Worm (Caenorhabditis elegans) whole organism, late embryonic: ENCODE results near the gene F54H5.2.

Experiments used
- C38D4.7 ChIP-seq: fragments of 200-800 bp; sonication (Bioruptor generic); optimal IDR thresholded peaks from 2 replicates; lab custom pipeline; 2018; ENCODE audit warnings: mild to moderate bottlenecking, missing genetic modification characterization, moderate library complexity, missing compliant biosample characterization
- K02D7.2 ChIP-seq: sonication (generic microtip); optimal IDR thresholded peaks from 2 replicates; lab custom pipeline; 2017; ENCODE audit warnings: mild to moderate bottlenecking, missing genetic modification characterization, missing compliant biosample characterization
- K09A11.1 ChIP-seq: sonication (generic microtip); optimal IDR thresholded peaks from 2 replicates; lab custom pipeline; 2017; ENCODE audit warnings: antibody characterized with exemption, mild to moderate bottlenecking, missing genetic modification characterization, missing compliant biosample characterization; ENCODE audit not compliant: insufficient read depth
- T23F11.4 ChIP-seq: fragments of 200-800 bp; sonication (Bioruptor generic); optimal IDR thresholded peaks from 2 replicates; lab custom pipeline; 2018; ENCODE audit warnings: mild to moderate bottlenecking, missing genetic modification characterization, missing compliant biosample characterization
- ahr-1 ChIP-seq: sonication (generic microtip); optimal IDR thresholded peaks from 2 replicates; lab custom pipeline; 2016; ENCODE audit warnings: missing genetic modification characterization, missing compliant biosample characterization
- ama-1 ChIP-seq: fragments of 150-350 bp; optimal IDR thresholded peaks from 2 replicates; lab custom pipeline; 2014
- ceh-14 ChIP-seq: sonication (generic microtip); optimal IDR thresholded peaks from 2 replicates; lab custom pipeline; 2016; ENCODE audit warnings: missing genotype, missing genetic modification characterization, missing compliant biosample characterization
- ceh-19 ChIP-seq: fragments of 200-800 bp; sonication (Bioruptor generic); optimal IDR thresholded peaks from 2 replicates; lab custom pipeline; 2018; ENCODE audit warnings: mild to moderate bottlenecking, missing genetic modification characterization, missing compliant biosample characterization
- ceh-22 ChIP-seq: sonication (generic microtip); optimal IDR thresholded peaks from 2 replicates; lab custom pipeline; 2017; ENCODE audit warnings: missing biosample characterization, missing genetic modification characterization
- ceh-24 ChIP-seq: sonication (generic microtip); optimal IDR thresholded peaks from 2 replicates; lab custom pipeline; 2016; ENCODE audit warnings: mild to moderate bottlenecking, missing genetic modification characterization, missing compliant biosample characterization
- ceh-9 ChIP-seq: sonication (generic microtip); optimal IDR thresholded peaks from 2 replicates; lab custom pipeline; 2016; ENCODE audit warnings: mild to moderate bottlenecking, missing genetic modification characterization, inconsistent platforms, missing compliant biosample characterization
- elt-2 ChIP-seq: sonication (generic microtip); optimal IDR thresholded peaks from 2 replicates; lab custom pipeline; 2016; ENCODE audit warnings: missing genetic modification reagents, missing genetic modification characterization, missing compliant biosample characterization
- ets-4 ChIP-seq: sonication (generic microtip); optimal IDR thresholded peaks from 2 replicates; lab custom pipeline; 2016; ENCODE audit warnings: missing genetic modification characterization, missing compliant biosample characterization
- fax-1 ChIP-seq: sonication (generic microtip); optimal IDR thresholded peaks from 2 replicates; lab custom pipeline; 2016; ENCODE audit warnings: missing genotype, missing genetic modification characterization, missing compliant biosample characterization
- fkh-6 ChIP-seq: sonication (generic microtip); optimal IDR thresholded peaks from 2 replicates; lab custom pipeline; 2016; ENCODE audit warnings: missing genetic modification characterization, missing compliant biosample characterization
- gmeb-2 ChIP-seq: sonication (generic microtip); optimal IDR thresholded peaks from 2 replicates; lab custom pipeline; 2016; ENCODE audit warnings: missing genetic modification characterization, inconsistent platforms, missing compliant biosample characterization
- hlh-6 ChIP-seq: sonication (generic microtip); optimal IDR thresholded peaks from 2 replicates; lab custom pipeline; 2016; ENCODE audit warnings: missing genotype, missing genetic modification characterization, missing compliant biosample characterization
- hlh-8 ChIP-seq: sonication (generic microtip); optimal IDR thresholded peaks from 2 replicates; lab custom pipeline; 2016; ENCODE audit warnings: missing genotype, missing genetic modification characterization, missing compliant biosample characterization
- lim-6 ChIP-seq: sonication (generic microtip); optimal IDR thresholded peaks from 2 replicates; lab custom pipeline; 2016; ENCODE audit warnings: missing genetic modification characterization, missing compliant biosample characterization
- lin-11 ChIP-seq: fragments of 200-800 bp; sonication (Bioruptor generic); optimal IDR thresholded peaks from 2 replicates; lab custom pipeline; 2018; ENCODE audit warnings: mild to moderate bottlenecking, missing genetic modification characterization, missing compliant biosample characterization
- madf-2 ChIP-seq: sonication (generic microtip); optimal IDR thresholded peaks from 2 replicates; lab custom pipeline; 2017; ENCODE audit warnings: missing genetic modification characterization, missing compliant biosample characterization
- mec-3 ChIP-seq: sonication (generic microtip); optimal IDR thresholded peaks from 2 replicates; lab custom pipeline; 2016; ENCODE audit warnings: borderline replicate concordance, missing genetic modification characterization, missing compliant biosample characterization
- nfya-1 ChIP-seq: sonication (generic microtip); optimal IDR thresholded peaks from 2 replicates; lab custom pipeline; 2017; ENCODE audit warnings: missing genetic modification characterization, mild to moderate bottlenecking, missing compliant biosample characterization, antibody characterized with exemption, moderate library complexity
- nhr-11 ChIP-seq: fragments of 150-350 bp; optimal IDR thresholded peaks from 2 replicates; lab custom pipeline; 2014; ENCODE audit warnings: missing biosample characterization, missing genetic modification characterization
- nhr-232 ChIP-seq: sonication (generic microtip); optimal IDR thresholded peaks from 2 replicates; lab custom pipeline; 2016; ENCODE audit warnings: missing genetic modification characterization, missing compliant biosample characterization
- odd-2 ChIP-seq: sonication (generic microtip); optimal IDR thresholded peaks from 2 replicates; lab custom pipeline; 2017; ENCODE audit warnings: antibody characterized with exemption, mild to moderate bottlenecking, missing genetic modification characterization, missing compliant biosample characterization
- pax-1 ChIP-seq: fragments of 150-350 bp; optimal IDR thresholded peaks from 2 replicates; lab custom pipeline; 2014; ENCODE audit warnings: missing biosample characterization, missing genetic modification characterization
- pha-2 ChIP-seq: sonication (generic microtip); optimal IDR thresholded peaks from 2 replicates; lab custom pipeline; 2017; ENCODE audit warnings: mild to moderate bottlenecking, missing genetic modification characterization, missing compliant biosample characterization
- pha-4 ChIP-seq: fragments of 150-350 bp; optimal IDR thresholded peaks from 2 replicates; lab custom pipeline; 2018; ENCODE audit warnings: missing biosample characterization, missing genetic modification reagents, missing genetic modification characterization
- pqm-1 ChIP-seq: sonication (generic microtip); optimal IDR thresholded peaks from 2 replicates; lab custom pipeline; 2016; ENCODE audit warnings: missing genetic modification characterization, missing compliant biosample characterization
- pros-1 ChIP-seq: fragments of 150-350 bp; optimal IDR thresholded peaks from 2 replicates; lab custom pipeline; 2014; ENCODE audit warnings: missing biosample characterization, missing genetic modification reagents, missing genetic modification characterization
- ref-2 ChIP-seq: sonication (generic microtip); optimal IDR thresholded peaks from 2 replicates; lab custom pipeline; 2016; ENCODE audit warnings: missing genetic modification characterization, missing compliant biosample characterization
- sox-2 ChIP-seq: fragments of 200-800 bp; sonication (Bioruptor generic); IDR thresholded peaks from 2 replicates; pipeline ENCODE4 v1.3.6; 2022; ENCODE audit warnings: missing genetic modification reagents, missing genetic modification characterization, missing compliant biosample characterization
- sox-4 ChIP-seq: sonication (generic microtip); optimal IDR thresholded peaks from 2 replicates; lab custom pipeline; 2017; ENCODE audit warnings: mild to moderate bottlenecking, missing genetic modification characterization, inconsistent platforms, missing compliant biosample characterization
- syd-9 ChIP-seq: sonication (generic microtip); optimal IDR thresholded peaks from 2 replicates; lab custom pipeline; 2016; ENCODE audit warnings: mild to moderate bottlenecking, missing genetic modification characterization, moderate library complexity, missing compliant biosample characterization
- tbx-2 ChIP-seq: sonication (generic microtip); optimal IDR thresholded peaks from 2 replicates; lab custom pipeline; 2016; ENCODE audit warnings: missing genetic modification characterization, missing compliant biosample characterization
- unc-42 ChIP-seq: sonication (generic microtip); optimal IDR thresholded peaks from 2 replicates; lab custom pipeline; 2016; ENCODE audit warnings: missing genotype, missing genetic modification characterization, missing compliant biosample characterization
- unc-55 ChIP-seq: sonication (generic microtip); optimal IDR thresholded peaks from 2 replicates; lab custom pipeline; 2017; ENCODE audit warnings: missing biosample characterization, missing genetic modification reagents, missing genetic modification characterization
- zip-5 ChIP-seq: sonication (generic microtip); optimal IDR thresholded peaks from 2 replicates; lab custom pipeline; 2016; ENCODE audit warnings: missing genetic modification characterization, missing compliant biosample characterization
- ztf-16 ChIP-seq: sonication (generic microtip); optimal IDR thresholded peaks from 2 replicates; lab custom pipeline; 2017; ENCODE audit warnings: missing genetic modification characterization, missing compliant biosample characterization

F54H5.2 gene

DNA sequence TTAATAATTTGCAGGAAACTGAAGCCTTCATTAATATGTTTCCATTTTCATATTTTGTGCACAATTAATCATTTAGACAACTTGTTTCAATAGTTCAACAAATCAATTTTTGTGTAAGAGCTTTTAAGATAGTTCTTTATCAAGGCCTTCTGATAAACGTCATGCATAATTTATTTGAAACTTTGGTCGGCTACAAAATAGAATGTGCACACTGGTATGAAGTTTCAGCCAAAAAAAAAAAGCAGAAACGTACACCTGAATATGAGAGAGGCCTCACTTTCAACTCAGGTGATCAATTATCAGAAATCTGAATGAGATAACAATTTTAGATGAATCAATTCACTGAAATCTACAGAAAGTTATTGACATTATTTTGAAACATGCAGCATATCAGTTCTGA is 12.8 kb upstream of the F54H5.2 start:
- no peak for TF ChIP-seq odd-2 (tag; lab: Kevin White, UChicago)
- no peak for TF ChIP-seq ahr-1 (tag; lab: Kevin White, UChicago)
- TF ChIP-seq ztf-16 (tag; lab: Kevin White, UChicago) = no peak
- TF ChIP-seq T23F11.4 = no peak
- TF ChIP-seq hlh-8 (tag; lab: Kevin White, UChicago) = no peak
- no peak for TF ChIP-seq ceh-14 (tag; lab: Kevin White, UChicago)
- TF ChIP-seq syd-9 = no peak
- no peak for TF ChIP-seq fax-1 (tag; lab: Kevin White, UChicago)
- no peak for TF ChIP-seq mec-3 (tag; lab: Kevin White, UChicago)
- TF ChIP-seq unc-42 (tag; lab: Kevin White, UChicago) = no peak
- no peak for TF ChIP-seq gmeb-2 (tag; lab: Kevin White, UChicago)
- TF ChIP-seq madf-2 (tag; lab: Kevin White, UChicago) = no peak
- TF ChIP-seq nhr-232 (tag; lab: Kevin White, UChicago) = no peak

DNA sequence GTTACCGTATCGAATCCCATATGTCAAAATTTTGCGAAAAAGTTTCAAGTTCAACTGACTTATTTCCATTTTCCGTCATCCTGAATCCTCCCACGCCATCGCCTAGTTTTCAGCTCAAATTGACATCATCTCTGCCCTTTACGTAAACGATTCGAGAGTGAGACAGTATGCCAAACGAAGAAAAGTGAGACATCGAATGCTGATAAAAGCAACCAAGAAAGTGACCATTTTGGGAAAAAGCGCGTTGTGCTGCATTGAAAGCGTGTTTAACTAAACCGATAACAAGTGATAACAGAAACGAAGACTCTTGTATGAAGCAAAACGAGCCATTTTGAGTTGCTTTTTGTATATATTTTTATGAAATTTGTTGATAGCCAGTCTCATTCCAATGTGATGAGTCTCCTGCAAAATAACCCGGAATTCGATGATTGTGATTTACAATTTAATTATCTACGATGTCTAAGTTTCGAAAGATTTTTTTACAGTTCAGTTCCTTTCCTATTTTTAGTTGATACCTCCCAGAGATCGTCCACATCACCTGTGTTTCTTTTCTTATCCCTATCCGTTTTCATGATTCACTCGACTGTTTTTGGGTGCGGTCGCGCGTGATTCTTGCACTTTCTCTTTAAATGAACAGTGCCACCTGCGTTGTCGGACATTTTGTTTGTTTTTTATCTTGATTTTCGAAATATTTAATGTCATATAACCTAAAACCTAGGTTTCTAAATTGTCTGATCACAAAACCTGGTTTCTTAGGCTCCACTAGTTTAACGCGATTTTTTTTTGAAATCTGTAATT is 11.9 kb upstream of the F54H5.2 start:
- TF ChIP-seq ceh-14 (tag; lab: Kevin White, UChicago) (no peak), ceh-9 (tag; lab: Kevin White, UChicago) (no peak), fkh-6 (tag; lab: Kevin White, UChicago) (no peak), ets-4 (no peak), nhr-11 (tag; lab: Kevin White, UChicago) (no peak), pros-1 (no peak), odd-2 (tag; lab: Kevin White, UChicago) (no peak), C38D4.7 (no peak), ceh-24 (tag; lab: Kevin White, UChicago) (no peak), sox-2 (GFP tag; lab: Robert Waterston, UW) (no peak), K02D7.2 (tag; lab: Kevin White, UChicago) (no peak), ahr-1 (tag; lab: Kevin White, UChicago) (no peak)

DNA sequence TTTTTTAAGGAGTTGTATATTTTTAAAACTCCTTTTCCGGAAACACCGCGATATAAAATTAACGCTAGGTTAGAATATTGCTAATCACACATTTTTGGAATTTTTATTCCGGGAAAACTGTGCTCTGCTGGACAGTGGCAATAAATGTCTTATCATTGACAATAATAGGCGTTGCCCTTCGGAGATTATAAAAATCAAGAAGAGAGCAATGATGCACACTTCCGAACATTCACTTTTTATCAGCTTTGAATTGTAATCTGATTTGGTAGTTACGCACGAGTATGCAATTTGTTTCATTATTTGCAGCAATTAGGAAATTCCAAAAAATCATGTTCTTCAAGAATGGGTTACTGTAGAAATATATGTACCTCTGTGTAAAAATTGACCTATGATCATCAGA is 11.1 kb upstream of the F54H5.2 start:
- no peak for TF ChIP-seq K02D7.2 (tag; lab: Kevin White, UChicago)
- no peak for TF ChIP-seq lin-11
- no peak for TF ChIP-seq unc-55
- TF ChIP-seq pha-4 (tag; lab: Kevin White, UChicago) = no peak
- no peak for TF ChIP-seq ama-1 (lab: Kevin White, UChicago)
- TF ChIP-seq sox-4 (tag; lab: Kevin White, UChicago) = no peak
- TF ChIP-seq pax-1 (tag; lab: Kevin White, UChicago) = no peak
- no peak for TF ChIP-seq ceh-22 (tag; lab: Kevin White, UChicago)
- TF ChIP-seq pha-2 = no peak
- no peak for TF ChIP-seq ceh-24 (tag; lab: Kevin White, UChicago)
- no peak for TF ChIP-seq zip-5 (tag; lab: Kevin White, UChicago)
- TF ChIP-seq tbx-2 = no peak

DNA sequence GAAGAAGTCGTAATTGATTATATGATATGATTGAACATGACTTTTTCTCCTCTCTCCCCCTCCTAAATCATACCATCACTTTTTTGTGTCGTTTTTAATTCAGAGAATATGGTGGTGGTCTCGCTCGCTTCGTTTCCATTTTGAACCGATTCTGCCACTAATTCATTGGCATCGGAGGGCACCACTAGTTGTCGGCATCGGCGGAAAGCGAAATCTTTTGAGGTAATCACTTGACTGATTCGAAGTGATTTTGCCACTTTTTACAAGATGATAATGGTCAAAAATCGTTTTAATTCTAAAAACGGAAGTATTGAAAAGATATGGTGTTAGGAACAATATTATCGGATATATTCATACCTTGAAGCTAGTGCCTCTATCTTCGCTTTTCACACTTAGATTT is 10.5 kb upstream of the F54H5.2 start, which contains the start of gene klf-3:
klf-3 (plus strand) TSS at position 109 of the 400 bp plus-strand sequence.
- no peak for TF ChIP-seq lim-6
- no peak for TF ChIP-seq nfya-1 (tag; lab: Kevin White, UChicago)
- TF ChIP-seq sox-4 (tag; lab: Kevin White, UChicago) = no peak
- TF ChIP-seq elt-2 (tag; lab: Kevin White, UChicago) = no peak
- TF ChIP-seq hlh-6 = no peak
- TF ChIP-seq T23F11.4 = no peak
- no peak for TF ChIP-seq zip-5 (tag; lab: Kevin White, UChicago)
- TF ChIP-seq pha-4 (tag; lab: Kevin White, UChicago) = no peak
- TF ChIP-seq ceh-19 = no peak
- no peak for TF ChIP-seq ets-4
- TF ChIP-seq pax-1 (tag; lab: Kevin White, UChicago) = no peak
- no peak for TF ChIP-seq ref-2 (tag; lab: Kevin White, UChicago)
- TF ChIP-seq unc-42 (tag; lab: Kevin White, UChicago) = no peak
- TF ChIP-seq K09A11.1 (tag; lab: Kevin White, UChicago) = no peak
- no peak for TF ChIP-seq pqm-1 (tag; lab: Kevin White, UChicago)
- TF ChIP-seq ceh-14 (tag; lab: Kevin White, UChicago) = no peak
